Worm (Caenorhabditis elegans) whole organism, young adult: ENCODE data around the gene C23H3.5.

Experiments
- B0019.2 ChIP-seq: fragments of 200-800 bp; sonication (Bioruptor generic); conservative IDR thresholded peaks from 2 replicates; pipeline ENCODE4 v1.3.6; 2022; ENCODE audit warnings: missing genetic modification reagents, missing genetic modification characterization, missing compliant biosample characterization
- C17E4.6 ChIP-seq: fragments of 200-800 bp; sonication (Bioruptor generic); IDR thresholded peaks from 2 replicates; pipeline ENCODE4 v1.3.6; 2022; ENCODE audit warnings: missing genetic modification reagents, missing genetic modification characterization, missing compliant biosample characterization
- D2030.7 ChIP-seq: fragments of 200-800 bp; sonication (Bioruptor generic); IDR thresholded peaks from 2 replicates; pipeline ENCODE4 v1.3.6; 2022; ENCODE audit warnings: missing genetic modification reagents, missing genetic modification characterization, missing compliant biosample characterization
- F37B4.10 ChIP-seq: fragments of 200-800 bp; sonication (Bioruptor generic); IDR thresholded peaks from 2 replicates; pipeline ENCODE4 v1.3.6; 2022; ENCODE audit warnings: missing genetic modification characterization, missing compliant biosample characterization
- Y79H2A.3 ChIP-seq: fragments of 200-800 bp; sonication (Bioruptor generic); conservative IDR thresholded peaks from 2 replicates; pipeline ENCODE4 v1.3.6; 2022; ENCODE audit warnings: missing genetic modification reagents, missing genetic modification characterization, missing compliant biosample characterization
- akir-1 ChIP-seq: fragments of 200-800 bp; sonication (Bioruptor generic); optimal IDR thresholded peaks from 2 replicates; lab custom pipeline; 2018; ENCODE audit warnings: mild to moderate bottlenecking, missing genetic modification characterization, moderate library complexity, missing compliant biosample characterization
- ama-1 ChIP-seq, 3 experiments: fragments of 150-350 bp in 1 of 3; sonication (generic microtip) in 2 of 3; optimal IDR thresholded peaks; 2 replicates each; lab custom pipeline; 2014 to 2018; ENCODE audit warnings: missing biosample characterization in 2 of 3, missing genetic modification characterization in 2 of 3, missing genetic modification reagents in 2 of 3
- aptf-3 ChIP-seq: fragments of 200-800 bp; sonication (Bioruptor generic); IDR thresholded peaks from 2 replicates; pipeline ENCODE4 v1.3.6; 2022; ENCODE audit warnings: missing genetic modification characterization, missing compliant biosample characterization
- athp-1 ChIP-seq: sonication (generic microtip); optimal IDR thresholded peaks from 2 replicates; lab custom pipeline; 2017; ENCODE audit warnings: mild to moderate bottlenecking, missing genetic modification characterization, missing compliant biosample characterization
- attf-5 ChIP-seq: fragments of 200-800 bp; sonication (Bioruptor generic); optimal IDR thresholded peaks from 2 replicates; lab custom pipeline; 2018; ENCODE audit warnings: mild to moderate bottlenecking, missing genetic modification characterization, missing compliant biosample characterization
- attf-6 ChIP-seq: fragments of 200-800 bp; sonication (Bioruptor generic); IDR thresholded peaks from 2 replicates; pipeline ENCODE4 v1.3.6; 2022; ENCODE audit warnings: missing genetic modification reagents, missing genetic modification characterization, missing compliant biosample characterization
- bed-2 ChIP-seq: fragments of 200-800 bp; sonication (Bioruptor generic); IDR thresholded peaks from 2 replicates; pipeline ENCODE4 v1.3.6; 2022; ENCODE audit warnings: missing genetic modification reagents, missing genetic modification characterization, missing compliant biosample characterization
- ccch-3 ChIP-seq: fragments of 200-800 bp; sonication (Bioruptor generic); optimal IDR thresholded peaks from 2 replicates; lab custom pipeline; 2018; ENCODE audit warnings: mild to moderate bottlenecking, missing genetic modification characterization, missing compliant biosample characterization
- cebp-1 ChIP-seq, 2 experiments: fragments of 200-800 bp in 1 of 2; sonication (Bioruptor generic) in 1 of 2; sonication (generic microtip) in 1 of 2; IDR thresholded peaks in 1 of 2; optimal IDR thresholded peaks in 1 of 2; 2 replicates each; pipeline versions ENCODE4 v1.3.6 to Lab custom; 2017 to 2022; ENCODE audit warnings: missing compliant biosample characterization in 2 of 2, missing genetic modification characterization in 2 of 2, mild to moderate bottlenecking in 1 of 2, missing genetic modification reagents in 1 of 2, moderate library complexity in 1 of 2
- cebp-2 ChIP-seq: fragments of 200-800 bp; sonication (Bioruptor generic); IDR thresholded peaks from 2 replicates; pipeline ENCODE4 v1.3.6; 2022; ENCODE audit warnings: missing genetic modification characterization, missing compliant biosample characterization
- ceh-100 ChIP-seq: fragments of 200-800 bp; sonication (Bioruptor generic); IDR thresholded peaks from 2 replicates; pipeline ENCODE4 v1.3.6; 2022; ENCODE audit warnings: missing genetic modification reagents, missing genetic modification characterization, missing compliant biosample characterization
- dox-1 ChIP-seq: fragments of 200-800 bp; sonication (Bioruptor generic); IDR thresholded peaks from 2 replicates; pipeline ENCODE4 v1.3.6; 2022; ENCODE audit warnings: missing genetic modification reagents, missing genetic modification characterization, missing compliant biosample characterization
- dpff-1 ChIP-seq: sonication (generic microtip); optimal IDR thresholded peaks from 2 replicates; lab custom pipeline; 2017; ENCODE audit warnings: mild to moderate bottlenecking, missing genetic modification characterization, missing compliant biosample characterization
- efl-1 ChIP-seq: fragments of 150-350 bp; optimal IDR thresholded peaks from 2 replicates; lab custom pipeline; 2014; ENCODE audit warnings: missing biosample characterization, missing genetic modification reagents, missing genetic modification characterization
- egrh-3 ChIP-seq: fragments of 200-800 bp; sonication (Bioruptor generic); IDR thresholded peaks from 2 replicates; pipeline ENCODE4 v1.3.6; 2022; ENCODE audit warnings: missing genetic modification reagents, missing genetic modification characterization, missing compliant biosample characterization
- hmg-1.2 ChIP-seq: fragments of 200-800 bp; sonication (Bioruptor generic); IDR thresholded peaks from 2 replicates; pipeline ENCODE4 v1.3.6; 2022; ENCODE audit warnings: missing genetic modification reagents, missing genetic modification characterization, missing compliant biosample characterization
- hmg-20 ChIP-seq: fragments of 200-800 bp; sonication (Bioruptor generic); IDR thresholded peaks from 2 replicates; pipeline ENCODE4 v1.3.6; 2022; ENCODE audit warnings: missing genetic modification reagents, missing genetic modification characterization, missing compliant biosample characterization
- hsf-1 ChIP-seq: fragments of 200-800 bp; sonication (Bioruptor generic); IDR thresholded peaks from 2 replicates; pipeline ENCODE4 v1.3.6; 2022; ENCODE audit warnings: missing genetic modification reagents, missing genetic modification characterization, missing compliant biosample characterization
- lag-1 ChIP-seq: fragments of 200-800 bp; sonication (Bioruptor generic); IDR thresholded peaks from 2 replicates; pipeline ENCODE4 v1.3.6; 2022; ENCODE audit warnings: missing genetic modification reagents, missing genetic modification characterization, missing compliant biosample characterization
- lin-26 ChIP-seq: fragments of 200-800 bp; sonication (Bioruptor generic); IDR thresholded peaks from 2 replicates; pipeline ENCODE4 v1.3.6; 2022; ENCODE audit warnings: missing genetic modification reagents, missing genetic modification characterization, missing compliant biosample characterization
- lin-40 ChIP-seq: sonication (generic microtip); optimal IDR thresholded peaks from 2 replicates; lab custom pipeline; 2016; ENCODE audit warnings: missing genetic modification characterization, mild to moderate bottlenecking, missing compliant biosample characterization, missing genotype, missing genetic modification reagents
- lin-54 ChIP-seq: fragments of 200-800 bp; sonication (Bioruptor generic); optimal IDR thresholded peaks from 2 replicates; lab custom pipeline; 2018; ENCODE audit warnings: mild to moderate bottlenecking, missing genetic modification characterization, missing compliant biosample characterization
- lir-1 ChIP-seq: fragments of 200-800 bp; sonication (Bioruptor generic); conservative IDR thresholded peaks from 2 replicates; pipeline ENCODE4 v1.3.6; 2022; ENCODE audit warnings: missing genetic modification reagents, missing genetic modification characterization, missing compliant biosample characterization
- madf-10 ChIP-seq: sonication (generic microtip); optimal IDR thresholded peaks from 2 replicates; lab custom pipeline; 2016; ENCODE audit warnings: mild to moderate bottlenecking, missing genetic modification characterization, missing compliant biosample characterization
- madf-3 ChIP-seq: fragments of 200-800 bp; sonication (Bioruptor generic); IDR thresholded peaks from 2 replicates; pipeline ENCODE4 v1.3.6; 2022; ENCODE audit warnings: missing genetic modification reagents, missing genetic modification characterization, missing compliant biosample characterization
- madf-6 ChIP-seq: fragments of 200-800 bp; sonication (Bioruptor generic); IDR thresholded peaks from 2 replicates; pipeline ENCODE4 v1.3.6; 2022; ENCODE audit warnings: missing genetic modification reagents, missing genetic modification characterization, missing compliant biosample characterization
- nhr-120 ChIP-seq: fragments of 200-800 bp; sonication (Bioruptor generic); IDR thresholded peaks from 2 replicates; pipeline ENCODE4 v1.3.6; 2022; ENCODE audit warnings: missing genetic modification characterization, missing compliant biosample characterization
- nhr-27 ChIP-seq: fragments of 200-800 bp; sonication (Bioruptor generic); optimal IDR thresholded peaks from 2 replicates; lab custom pipeline; 2018; ENCODE audit warnings: mild to moderate bottlenecking, missing genetic modification characterization, moderate library complexity, missing compliant biosample characterization
- nhr-80 ChIP-seq: sonication (generic microtip); optimal IDR thresholded peaks from 2 replicates; lab custom pipeline; 2016; ENCODE audit warnings: missing genetic modification characterization, missing compliant biosample characterization
- nhr-90 ChIP-seq: sonication (generic microtip); optimal IDR thresholded peaks from 2 replicates; lab custom pipeline; 2016; ENCODE audit warnings: missing genotype, mild to moderate bottlenecking, missing genetic modification characterization, missing compliant biosample characterization
- pha-4 ChIP-seq: fragments of 150-350 bp; sonication (generic microtip); optimal IDR thresholded peaks from 2 replicates; lab custom pipeline; 2014; ENCODE audit warnings: missing biosample characterization, missing genetic modification reagents, missing genetic modification characterization
- rec-8 ChIP-seq, 2 experiments: sonication (generic microtip); optimal IDR thresholded peaks; 2 replicates each; lab custom pipeline; 2016; ENCODE audit warnings: mild to moderate bottlenecking in 2 of 2, missing genetic modification characterization in 2 of 2, missing genetic modification reagents in 2 of 2, missing genotype in 2 of 2, missing biosample characterization in 1 of 2, missing compliant biosample characterization in 1 of 2, moderate library complexity in 1 of 2
- sea-2 ChIP-seq: fragments of 200-800 bp; sonication (Bioruptor generic); IDR thresholded peaks from 2 replicates; pipeline ENCODE4 v1.3.6; 2022; ENCODE audit warnings: missing genetic modification characterization, missing compliant biosample characterization
- snpc-4 ChIP-seq, 5 experiments: fragments of 150-350 bp in 1 of 5; sonication (generic microtip) in 4 of 5; optimal IDR thresholded peaks; 2 replicates each; lab custom pipeline; 2014 to 2018; ENCODE audit warnings: missing genetic modification characterization in 5 of 5, missing biosample characterization in 3 of 5, antibody characterized with exemption in 2 of 5, mild to moderate bottlenecking in 2 of 5, missing compliant biosample characterization in 2 of 5, missing genotype in 2 of 5, moderate library complexity in 2 of 5, missing genetic modification reagents in 1 of 5
- somi-1 ChIP-seq: fragments of 200-800 bp; sonication (Bioruptor generic); optimal IDR thresholded peaks from 2 replicates; lab custom pipeline; 2018; ENCODE audit warnings: mild to moderate bottlenecking, missing genetic modification characterization, missing compliant biosample characterization
- xnd-1 ChIP-seq: sonication (generic microtip); optimal IDR thresholded peaks from 2 replicates; lab custom pipeline; 2016; ENCODE audit warnings: missing genotype, missing genetic modification reagents, missing genetic modification characterization, missing compliant biosample characterization

C23H3.5 gene

ce11 chrII:57873-58272 is 10.5 kb downstream of the C23H3.5 start (continued):
- TF ChIP-seq somi-1 (GFP tag; lab: Kevin White, UChicago) (no peak), lin-40 (tag; lab: Kevin White, UChicago) (no peak)

DNA sequence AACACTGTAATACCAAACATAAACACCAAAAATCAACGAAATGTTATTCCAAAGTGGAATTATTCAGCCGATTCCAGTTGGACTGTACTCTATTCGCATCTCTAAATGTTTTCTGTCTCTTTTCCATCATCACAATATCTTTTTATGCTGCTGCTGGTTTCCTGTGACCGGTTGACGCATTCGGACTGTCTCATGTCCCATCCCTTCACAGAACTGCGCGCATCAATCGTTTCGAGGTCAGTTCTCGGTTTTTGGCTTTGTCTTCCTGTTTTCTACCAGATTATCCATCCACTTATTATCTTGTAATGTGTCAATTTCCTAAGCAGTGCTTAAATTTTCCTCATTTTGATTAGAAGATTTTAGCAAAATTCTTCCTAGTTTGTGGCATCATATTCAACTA is 12.7 kb downstream of the C23H3.5 start:
- TF ChIP-seq Y79H2A.3 (GFP tag; lab: Robert Waterston, UW), result no peak
- no peak for TF ChIP-seq F37B4.10 (GFP tag; lab: Robert Waterston, UW)
- no peak for TF ChIP-seq egrh-3 (GFP tag; lab: Robert Waterston, UW)
- TF ChIP-seq aptf-3 (GFP tag; lab: Robert Waterston, UW), result no peak
- no peak for TF ChIP-seq madf-10
- TF ChIP-seq pha-4, result no peak
- TF ChIP-seq hsf-1 (GFP tag; lab: Robert Waterston, UW), result no peak
- TF ChIP-seq attf-6 (GFP tag; lab: Robert Waterston, UW), result no peak
- TF ChIP-seq nhr-90 (tag; lab: Kevin White, UChicago), result no peak
- no peak for TF ChIP-seq lin-54 (GFP tag; lab: Kevin White, UChicago)
- no peak for TF ChIP-seq ccch-3 (GFP tag; lab: Kevin White, UChicago)
- TF ChIP-seq ceh-100 (GFP tag; lab: Robert Waterston, UW), result no peak
- TF ChIP-seq sea-2, result no peak
- TF ChIP-seq dpff-1, result no peak
- TF ChIP-seq nhr-120 (GFP tag; lab: Robert Waterston, UW), result no peak
- no peak for TF ChIP-seq hmg-20 (GFP tag; lab: Robert Waterston, UW)
- TF ChIP-seq, all 124 proteins: peak for 0

DNA sequence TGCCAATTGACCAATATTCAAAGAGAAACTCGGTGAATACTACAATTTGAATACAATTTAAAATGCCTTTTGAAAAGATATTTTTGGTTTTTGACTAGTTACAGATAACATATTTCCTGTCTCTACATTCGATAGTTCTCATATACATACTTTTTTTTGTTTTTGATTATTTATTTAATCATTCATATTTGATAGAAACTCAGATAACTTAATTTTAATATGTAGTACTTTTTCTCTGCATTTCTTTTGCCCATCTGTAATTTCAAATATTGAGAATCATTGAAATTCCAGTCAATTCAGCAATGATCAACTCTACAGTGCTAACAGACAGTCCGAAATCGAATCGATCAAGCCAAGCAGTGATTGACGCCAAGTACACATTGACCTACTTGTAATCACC is 13.6 kb downstream of the C23H3.5 start, which contains the start of gene C23H3.2:
Gene C23H3.2, plus strand, starts transcription at position 301 of the 400 bp plus-strand sequence.
- no peak for TF ChIP-seq attf-6 (GFP tag; lab: Robert Waterston, UW)
- TF ChIP-seq rec-8 (tag; optimal IDR thresholded peaks at IDR 0.05; lab: Kevin White, UChicago), result no peak
- TF ChIP-seq lag-1 (GFP tag; lab: Robert Waterston, UW), result no peak
- TF ChIP-seq nhr-27 (tag; lab: Kevin White, UChicago), result no peak

- no peak for TF ChIP-seq snpc-4 (GFP tag; optimal IDR thresholded peaks at IDR 0.05; lab: Kevin White, UChicago)
- no peak for TF ChIP-seq snpc-4 (tag; optimal IDR thresholded peaks at IDR 0.05; lab: Kevin White, UChicago)
- TF ChIP-seq nhr-80 (tag; lab: Kevin White, UChicago), result peak; percentile 61
Measured at ce11 chrII:65484-65883, 18.1 kb downstream of the C23H3.5 start.

DNA sequence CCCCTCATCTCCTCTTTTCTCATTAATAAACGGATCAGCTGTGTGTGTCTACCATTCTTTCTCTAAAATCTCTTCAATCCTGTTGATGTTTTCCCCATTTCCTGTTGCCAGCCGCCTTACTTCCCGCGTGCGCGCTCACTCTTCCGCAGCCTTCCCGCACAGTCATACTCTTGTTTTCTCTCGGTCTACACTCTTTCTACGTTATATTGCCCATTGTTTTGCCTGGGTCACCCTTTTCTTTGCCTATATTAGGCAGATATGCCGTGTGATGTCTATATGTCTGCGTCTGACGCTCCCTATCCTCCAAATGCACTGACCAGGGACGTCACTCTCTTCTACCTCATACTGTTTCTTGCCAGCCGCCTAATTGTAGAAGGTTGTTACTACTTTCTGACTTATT is 18.9 kb downstream of the C23H3.5 start:
- TF ChIP-seq lin-26 (peak; percentile 67; the same call in 1 of the 2 replicates), madf-6 (GFP tag; lab: Robert Waterston, UW) (peak; percentile 39; the same call in 1 of the 2 replicates), hmg-1.2 (GFP tag; lab: Robert Waterston, UW) (peak; percentile 71; the same call in 1 of the 2 replicates), B0019.2 (GFP tag; lab: Robert Waterston, UW) (no peak), F37B4.10 (GFP tag; lab: Robert Waterston, UW) (no peak), bed-2 (GFP tag; lab: Robert Waterston, UW) (no peak), C17E4.6 (GFP tag; lab: Robert Waterston, UW) (no peak), madf-3 (GFP tag; lab: Robert Waterston, UW) (0 out of 2 replicates have a peak, but pooled peaks have one; percentile 34), hmg-20 (GFP tag; lab: Robert Waterston, UW) (no peak), D2030.7 (GFP tag; lab: Robert Waterston, UW) (peak; percentile 47; the same call in 1 of the 2 replicates), efl-1 (GFP tag; lab: Kevin White, UChicago) (peak; percentile 51), xnd-1 (tag; lab: Kevin White, UChicago) (no peak), cebp-2 (GFP tag; lab: Robert Waterston, UW) (no peak), attf-5 (GFP tag; lab: Kevin White, UChicago) (peak; percentile 34), madf-10 (no peak), cebp-1 (GFP tag; IDR thresholded peaks at IDR 0.05; lab: Robert Waterston, UW) (no peak), cebp-1 (tag; optimal IDR thresholded peaks at IDR 0.05; lab: Kevin White, UChicago) (peak; percentile 38), athp-1 (tag; lab: Kevin White, UChicago) (no peak), ama-1 (optimal IDR thresholded peaks at IDR 0.05; lab: Kevin White, UChicago) (no peak), ama-1 (GFP tag; optimal IDR thresholded peaks at IDR 0.05; lab: Kevin White, UChicago) (no peak), lir-1 (no peak), dox-1 (GFP tag; lab: Robert Waterston, UW) (peak; percentile 44; the same call in 1 of the 2 replicates), akir-1 (no peak)
